Fruit fly (Drosophila melanogaster) S2 (cell line): ENCODE results near the gene CG33995.

Experiments
- CG8478 ChIP-seq: fragments of >200 bp; optimal IDR thresholded peaks from 2 replicates; lab custom pipeline; 2018
- CTCF ChIP-seq, 2 experiments: fragments of >200 bp; optimal IDR thresholded peaks; 2 replicates each; lab custom pipeline; 2018

dm6 chr2L:5028091-5028490 lies 15.0 kb upstream of the CG33995 start, which contains the start of gene vkg:
- TF ChIP-seq CTCF (optimal IDR thresholded peaks at IDR 0.05; lab: Kevin White, UChicago), result no peak
- TF ChIP-seq CG8478 (lab: Kevin White, UChicago), result no peak
